Worm (Caenorhabditis elegans) whole organism, early embryonic: ENCODE measurements around the gene Y43F8C.17.
"Not testable (repeated sequence)": the region's sequence is repeated elsewhere in the genome, so short reads cannot be mapped to it uniquely, and the experiment has no call there.

Source experiments
- aly-1 ChIP-seq: sonication (generic microtip); optimal IDR thresholded peaks from 2 replicates; lab custom pipeline; 2016; ENCODE audit warnings: missing genetic modification characterization, missing compliant biosample characterization
- ama-1 ChIP-seq: fragments of 150-350 bp; optimal IDR thresholded peaks from 2 replicates; lab custom pipeline; 2014
- ceh-13 ChIP-seq: fragments of 200-800 bp; sonication (Bioruptor generic); optimal IDR thresholded peaks from 2 replicates; lab custom pipeline; 2018; ENCODE audit warnings: mild to moderate bottlenecking, missing genetic modification characterization, missing compliant biosample characterization
- ceh-36 ChIP-seq: sonication (generic microtip); optimal IDR thresholded peaks from 2 replicates; lab custom pipeline; 2016; ENCODE audit warnings: missing genetic modification characterization, inconsistent platforms, missing compliant biosample characterization
- hmbx-1 ChIP-seq: sonication (generic microtip); optimal IDR thresholded peaks from 2 replicates; lab custom pipeline; 2016; ENCODE audit warnings: mild to moderate bottlenecking, missing genetic modification characterization, missing compliant biosample characterization
- hmg-4 ChIP-seq: fragments of 200-800 bp; sonication (Bioruptor generic); optimal IDR thresholded peaks from 2 replicates; lab custom pipeline; 2018; ENCODE audit warnings: mild to moderate bottlenecking, missing genetic modification characterization, missing compliant biosample characterization
- pes-1 ChIP-seq: fragments of 200-800 bp; sonication (Bioruptor generic); IDR thresholded peaks from 2 replicates; pipeline ENCODE4 v1.3.6; 2022; ENCODE audit warnings: missing genetic modification reagents, missing genetic modification characterization, missing compliant biosample characterization
- sea-1 ChIP-seq: fragments of 200-800 bp; sonication (Bioruptor generic); conservative IDR thresholded peaks from 2 replicates; pipeline ENCODE4 v1.3.6; 2022; ENCODE audit warnings: missing genetic modification characterization, missing compliant biosample characterization
- tbx-11 ChIP-seq: fragments of 200-800 bp; sonication (Bioruptor generic); IDR thresholded peaks from 2 replicates; pipeline ENCODE4 v1.3.6; 2022; ENCODE audit warnings: missing genetic modification characterization, missing compliant biosample characterization
- tbx-37 ChIP-seq: fragments of 200-800 bp; sonication (Bioruptor generic); conservative IDR thresholded peaks from 2 replicates; pipeline ENCODE4 v1.3.6; 2022; ENCODE audit warnings: missing genetic modification reagents, missing genetic modification characterization, missing compliant biosample characterization
- tra-4 ChIP-seq: sonication (generic microtip); optimal IDR thresholded peaks from 2 replicates; lab custom pipeline; 2017; ENCODE audit warnings: missing genetic modification characterization, missing compliant biosample characterization

DNA sequence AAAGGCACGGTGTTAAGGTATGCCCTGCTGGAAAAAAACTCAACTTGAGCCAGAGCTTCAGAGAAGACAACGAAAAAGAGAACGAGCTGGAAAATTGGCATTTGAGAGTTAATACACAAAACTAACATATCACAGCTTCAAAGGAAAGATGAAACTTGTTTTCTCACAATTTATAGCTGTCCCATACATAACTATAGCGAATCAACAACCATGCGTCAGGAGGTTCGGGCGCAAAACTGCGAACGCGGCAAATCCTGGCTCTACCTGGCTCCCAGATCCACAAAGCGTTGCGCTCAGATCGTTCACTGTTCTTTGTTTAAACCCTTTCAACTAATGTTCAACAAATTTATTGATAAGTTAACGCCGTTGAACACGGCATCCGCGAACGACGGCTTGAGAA is 5.4 kb upstream of the Y43F8C.17 start, which contains the start of gene Y43F8C.15:
- not testable (repeated sequence) for TF ChIP-seq ama-1; pes-1 (GFP tag; lab: Robert Waterston, UW); sea-1 (GFP tag; lab: Robert Waterston, UW); tra-4 (tag; lab: Kevin White, UChicago); aly-1 (tag; lab: Kevin White, UChicago); hmbx-1 (tag; lab: Kevin White, UChicago); hmg-4 (GFP tag; lab: Kevin White, UChicago); tbx-11 (GFP tag; lab: Robert Waterston, UW); ceh-36 (tag; lab: Kevin White, UChicago); ceh-13; tbx-37 (GFP tag; lab: Robert Waterston, UW)
